Worm (Caenorhabditis elegans) whole organism, young adult: ENCODE data around the gene cks-1.

Experiments used
- B0035.1 ChIP-seq: sonication (generic microtip); optimal IDR thresholded peaks from 2 replicates; lab custom pipeline; 2016; ENCODE audit warnings: missing genetic modification characterization, mild to moderate bottlenecking, missing compliant biosample characterization, missing genotype, missing genetic modification reagents
- B0336.3 ChIP-seq: fragments of 200-800 bp; sonication (Bioruptor generic); IDR thresholded peaks from 2 replicates; pipeline ENCODE4 v1.3.6; 2022; ENCODE audit warnings: missing genetic modification characterization, missing compliant biosample characterization
- K12H6.12 ChIP-seq: fragments of 200-800 bp; sonication (Bioruptor generic); optimal IDR thresholded peaks from 2 replicates; lab custom pipeline; 2018; ENCODE audit warnings: mild to moderate bottlenecking, missing genetic modification characterization, missing compliant biosample characterization
- Y53G8AR.9 ChIP-seq: fragments of 200-800 bp; sonication (Bioruptor generic); conservative IDR thresholded peaks from 2 replicates; pipeline ENCODE4 v1.3.6; 2022; ENCODE audit warnings: missing genetic modification reagents, missing genetic modification characterization, missing compliant biosample characterization
- Y56A3A.18 ChIP-seq: fragments of 200-800 bp; sonication (Bioruptor generic); IDR thresholded peaks from 2 replicates; pipeline ENCODE4 v1.3.6; 2022; ENCODE audit warnings: missing genetic modification reagents, missing genetic modification characterization, missing compliant biosample characterization
- Y67H2A.10 ChIP-seq: fragments of 200-800 bp; sonication (Bioruptor generic); conservative IDR thresholded peaks from 2 replicates; pipeline ENCODE4 v1.3.6; 2022; ENCODE audit warnings: missing genetic modification reagents, missing genetic modification characterization, missing compliant biosample characterization
- Y79H2A.3 ChIP-seq: fragments of 200-800 bp; sonication (Bioruptor generic); conservative IDR thresholded peaks from 2 replicates; pipeline ENCODE4 v1.3.6; 2022; ENCODE audit warnings: missing genetic modification reagents, missing genetic modification characterization, missing compliant biosample characterization
- atf-7 ChIP-seq: sonication (generic microtip); optimal IDR thresholded peaks from 2 replicates; lab custom pipeline; 2017; ENCODE audit warnings: mild to moderate bottlenecking, missing genetic modification characterization, missing compliant biosample characterization
- bed-2 ChIP-seq: fragments of 200-800 bp; sonication (Bioruptor generic); IDR thresholded peaks from 2 replicates; pipeline ENCODE4 v1.3.6; 2022; ENCODE audit warnings: missing genetic modification reagents, missing genetic modification characterization, missing compliant biosample characterization
- cebp-1 ChIP-seq, 2 experiments: fragments of 200-800 bp in 1 of 2; sonication (Bioruptor generic) in 1 of 2; sonication (generic microtip) in 1 of 2; IDR thresholded peaks in 1 of 2; optimal IDR thresholded peaks in 1 of 2; 2 replicates each; pipeline versions ENCODE4 v1.3.6 to Lab custom; 2017 to 2022; ENCODE audit warnings: missing compliant biosample characterization in 2 of 2, missing genetic modification characterization in 2 of 2, mild to moderate bottlenecking in 1 of 2, missing genetic modification reagents in 1 of 2, moderate library complexity in 1 of 2
- cebp-2 ChIP-seq: fragments of 200-800 bp; sonication (Bioruptor generic); IDR thresholded peaks from 2 replicates; pipeline ENCODE4 v1.3.6; 2022; ENCODE audit warnings: missing genetic modification characterization, missing compliant biosample characterization
- ceh-91 ChIP-seq: fragments of 200-800 bp; sonication (Bioruptor generic); IDR thresholded peaks from 2 replicates; pipeline ENCODE4 v1.3.6; 2022; ENCODE audit warnings: missing genetic modification reagents, missing genetic modification characterization, missing compliant biosample characterization
- ekl-4 ChIP-seq: fragments of 200-800 bp; sonication (Bioruptor generic); IDR thresholded peaks from 2 replicates; pipeline ENCODE4 v1.3.6; 2022; ENCODE audit warnings: missing genetic modification reagents, missing genetic modification characterization, missing compliant biosample characterization
- him-1 ChIP-seq: sonication (generic microtip); optimal IDR thresholded peaks from 2 replicates; lab custom pipeline; 2016; ENCODE audit warnings: missing genotype, missing genetic modification reagents, missing genetic modification characterization, missing compliant biosample characterization
- lin-35 ChIP-seq, 3 experiments: fragments of 150-350 bp in 2 of 3; sonication (generic microtip) in 1 of 3; optimal IDR thresholded peaks; 2 replicates each; lab custom pipeline; 2014 to 2018; ENCODE audit warnings: missing biosample characterization in 3 of 3, missing genetic modification characterization in 3 of 3, missing genetic modification reagents in 3 of 3
- lin-40 ChIP-seq: sonication (generic microtip); optimal IDR thresholded peaks from 2 replicates; lab custom pipeline; 2016; ENCODE audit warnings: missing genetic modification characterization, mild to moderate bottlenecking, missing compliant biosample characterization, missing genotype, missing genetic modification reagents
- lin-54 ChIP-seq: fragments of 200-800 bp; sonication (Bioruptor generic); optimal IDR thresholded peaks from 2 replicates; lab custom pipeline; 2018; ENCODE audit warnings: mild to moderate bottlenecking, missing genetic modification characterization, missing compliant biosample characterization
- madf-8 ChIP-seq: fragments of 200-800 bp; sonication (Bioruptor generic); conservative IDR thresholded peaks from 2 replicates; pipeline ENCODE4 v1.3.6; 2022; ENCODE audit warnings: missing genetic modification reagents, missing genetic modification characterization, missing compliant biosample characterization
- mel-28 ChIP-seq: sonication (generic microtip); optimal IDR thresholded peaks from 2 replicates; lab custom pipeline; 2016; ENCODE audit warnings: borderline replicate concordance, mild to moderate bottlenecking, missing genetic modification characterization, missing compliant biosample characterization
- mes-4 ChIP-seq: sonication (generic microtip); optimal IDR thresholded peaks from 2 replicates; lab custom pipeline; 2016; ENCODE audit warnings: missing genotype, missing genetic modification characterization, missing compliant biosample characterization
- nhr-80 ChIP-seq: sonication (generic microtip); optimal IDR thresholded peaks from 2 replicates; lab custom pipeline; 2016; ENCODE audit warnings: missing genetic modification characterization, missing compliant biosample characterization
- snpc-3.4 ChIP-seq: sonication (generic microtip); optimal IDR thresholded peaks from 2 replicates; lab custom pipeline; 2017; ENCODE audit warnings: missing genetic modification characterization, mild to moderate bottlenecking, missing compliant biosample characterization, antibody characterized with exemption, moderate library complexity, missing genotype, missing genetic modification reagents
- zfh-2 ChIP-seq: fragments of 200-800 bp; sonication (Bioruptor generic); conservative IDR thresholded peaks from 2 replicates; pipeline ENCODE4 v1.3.6; 2022; ENCODE audit warnings: missing genetic modification reagents, missing genetic modification characterization, missing compliant biosample characterization
- zim-3 ChIP-seq: sonication (generic microtip); optimal IDR thresholded peaks from 2 replicates; lab custom pipeline; 2017; ENCODE audit warnings: mild to moderate bottlenecking, missing genetic modification characterization, moderate library complexity, missing compliant biosample characterization

The cks-1 gene

DNA sequence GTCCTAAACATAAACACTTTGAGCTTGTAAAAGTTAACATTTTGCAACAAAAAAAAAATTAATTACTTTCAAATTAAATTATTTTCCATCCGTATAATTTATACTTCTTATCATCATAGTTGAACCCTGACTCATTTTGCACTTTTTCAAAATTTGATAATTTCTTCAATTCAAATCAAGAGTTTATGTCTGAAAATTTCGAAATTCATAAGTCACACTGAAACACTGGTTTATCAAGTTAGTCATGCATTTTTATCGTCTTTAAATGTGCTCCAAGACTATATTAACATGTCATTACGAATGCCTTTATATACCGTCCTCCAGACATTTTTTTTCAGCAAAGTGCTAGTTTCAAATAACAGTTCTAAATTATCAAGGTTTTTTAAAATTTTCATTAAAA is 25.9 kb downstream of the cks-1 start:
- TF ChIP-seq nhr-80 (tag; lab: Kevin White, UChicago): peak; percentile 44
- no peak; the same call in 1 of the 2 replicates for TF ChIP-seq cebp-1 (GFP tag; IDR thresholded peaks at IDR 0.05; lab: Robert Waterston, UW)
- peak; percentile 26 for TF ChIP-seq cebp-1 (tag; optimal IDR thresholded peaks at IDR 0.05; lab: Kevin White, UChicago)
- TF ChIP-seq lin-40: no peak
- TF ChIP-seq, all 124 proteins: peak for 2

DNA sequence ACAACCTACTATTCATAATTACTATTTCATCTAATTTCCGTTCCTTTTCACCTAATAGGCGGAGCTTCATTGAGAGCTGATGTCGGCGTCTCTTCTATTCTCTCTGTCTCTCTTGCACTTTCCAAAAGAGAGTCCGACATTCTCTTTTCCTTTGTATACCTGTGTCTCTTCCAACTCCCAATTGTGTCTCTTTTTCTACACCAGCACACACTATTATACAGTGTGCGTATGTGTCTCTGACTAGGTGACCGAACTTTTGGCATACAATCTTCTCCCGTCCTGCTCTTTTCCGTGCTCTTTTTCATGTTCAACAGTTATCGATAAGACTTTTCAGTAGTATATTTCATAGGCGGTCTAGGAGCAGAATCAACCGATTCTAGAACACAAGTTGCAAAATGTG is 26.5 kb downstream of the cks-1 start:
- TF ChIP-seq Y56A3A.18 (GFP tag; lab: Robert Waterston, UW) (no peak), nhr-80 (tag; lab: Kevin White, UChicago) (peak; percentile 76), lin-54 (peak; percentile 2)

DNA sequence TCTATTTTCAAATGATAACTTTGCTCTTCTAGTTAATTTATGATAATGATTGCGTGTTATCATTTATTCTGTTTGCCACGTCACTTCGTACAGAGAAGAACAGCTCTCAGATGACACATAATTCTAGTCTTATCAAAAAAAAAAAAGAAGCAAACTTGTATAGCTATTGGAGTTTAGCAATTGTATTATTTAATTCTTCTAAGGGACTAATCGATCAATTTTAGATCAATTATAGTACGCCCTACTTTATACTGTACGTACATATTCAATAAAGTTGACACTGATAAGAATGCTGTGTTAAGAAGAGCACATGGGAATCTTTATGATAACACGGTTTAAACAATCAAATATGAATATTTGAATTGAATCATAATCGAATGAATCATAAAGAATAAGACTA is 28.6 kb downstream of the cks-1 start:
- no peak for TF ChIP-seq mel-28 (tag; lab: Kevin White, UChicago)
- peak; percentile 39 for TF ChIP-seq atf-7 (tag; lab: Kevin White, UChicago)
- TF ChIP-seq nhr-80 (tag; lab: Kevin White, UChicago): peak; percentile 81

DNA sequence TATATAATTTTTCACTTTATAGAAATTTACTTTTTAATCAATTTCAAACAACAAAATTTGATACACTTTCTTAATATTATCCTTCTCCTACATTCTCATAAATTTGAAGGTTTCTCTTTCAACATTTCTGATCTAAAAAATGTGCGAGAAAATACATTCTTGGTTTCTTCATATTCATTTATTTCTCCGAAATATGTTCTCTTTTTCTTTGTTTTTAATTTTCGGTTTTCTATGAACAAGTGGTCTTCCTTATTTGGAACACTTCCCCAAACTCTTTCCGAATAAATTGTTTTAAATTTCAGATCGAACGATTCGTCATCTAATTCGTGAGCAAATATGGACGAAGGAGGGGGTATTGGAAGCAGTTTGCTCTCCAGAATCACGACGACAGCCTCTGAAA is 45.4 kb downstream of the cks-1 start, which contains the start of gene npr-22:
Gene npr-22 (plus strand): TSS at position 301 of the 400 bp plus-strand sequence.
- TF ChIP-seq B0336.3 (GFP tag; lab: Robert Waterston, UW) (no peak), Y67H2A.10 (GFP tag; lab: Robert Waterston, UW) (no peak), madf-8 (no peak), bed-2 (GFP tag; lab: Robert Waterston, UW) (no peak), ceh-91 (GFP tag; lab: Robert Waterston, UW) (no peak), zim-3 (tag; lab: Kevin White, UChicago) (no peak), cebp-2 (GFP tag; lab: Robert Waterston, UW) (no peak), Y53G8AR.9 (GFP tag; lab: Robert Waterston, UW) (no peak), snpc-3.4 (no peak), him-1 (tag; lab: Kevin White, UChicago) (no peak), B0035.1 (tag; lab: Kevin White, UChicago) (no peak), nhr-80 (tag; lab: Kevin White, UChicago) (no peak), lin-35 (GFP tag; optimal IDR thresholded peaks at IDR 0.05; lab: Kevin White, UChicago) (no peak), ekl-4 (GFP tag; lab: Robert Waterston, UW) (no peak), Y79H2A.3 (GFP tag; lab: Robert Waterston, UW) (no peak), K12H6.12 (tag; lab: Kevin White, UChicago) (no peak), mes-4 (tag; lab: Kevin White, UChicago) (no peak), zfh-2 (GFP tag; lab: Robert Waterston, UW) (no peak)
